Worm (Caenorhabditis elegans): ENCODE results near the gene rol-3.

ce11 chrV:8281646-8282045 is 43.4 kb upstream of the rol-3 start:
- no peak for TF ChIP-seq aly-2 (tag; optimal IDR thresholded peaks at IDR 0.05)
- TF ChIP-seq Y116A8C.19 (tag; optimal IDR thresholded peaks at IDR 0.05; ENCODE audit: borderline replicate concordance): no peak
- TF ChIP-seq lsy-2 (tag; optimal IDR thresholded peaks at IDR 0.05): no peak
- no peak for TF ChIP-seq skn-1 (tag; optimal IDR thresholded peaks at IDR 0.05)
- TF ChIP-seq lin-35 (GFP tag; optimal IDR thresholded peaks at IDR 0.05): no peak
- no peak for TF ChIP-seq snpc-4 (tag; optimal IDR thresholded peaks at IDR 0.05)
- no peak for TF ChIP-seq unc-62 (GFP tag; optimal IDR thresholded peaks at IDR 0.05)
- TF ChIP-seq elt-3 (tag; optimal IDR thresholded peaks at IDR 0.05): no peak
- TF ChIP-seq nhr-28 (tag; optimal IDR thresholded peaks at IDR 0.05): no peak
- no peak for TF ChIP-seq ceh-82 (tag; optimal IDR thresholded peaks at IDR 0.05)
- TF ChIP-seq mdl-1 (tag; optimal IDR thresholded peaks at IDR 0.05): no peak
- TF ChIP-seq mep-1 (tag; optimal IDR thresholded peaks at IDR 0.05): no peak
